Fruit fly (Drosophila melanogaster) whole organism, wandering third instar larva: ENCODE data around the gene trbl.

ENCODE experiments used
- Abd-B ChIP-seq: fragments of >200 bp; optimal IDR thresholded peaks from 2 replicates; lab custom pipeline; 2017; ENCODE audit warnings: missing biosample characterization, missing genetic modification characterization
- CG32264 ChIP-seq: fragments of 200-800 bp; sonication (Bioruptor generic); optimal IDR thresholded peaks from 2 replicates; lab custom pipeline; 2016; ENCODE audit warnings: missing biosample characterization, missing genetic modification characterization
- CG9705 ChIP-seq: fragments of 200-800 bp; sonication (Bioruptor generic); optimal IDR thresholded peaks from 2 replicates; lab custom pipeline; 2018; ENCODE audit warnings: missing biosample characterization, mild to moderate bottlenecking, missing genetic modification characterization
- CrebA ChIP-seq: fragments of 200-800 bp; sonication (Bioruptor generic); optimal IDR thresholded peaks from 2 replicates; lab custom pipeline; 2016; ENCODE audit warnings: missing biosample characterization, mild to moderate bottlenecking, missing genetic modification characterization, borderline replicate concordance
- Dfd ChIP-seq: fragments of >200 bp; optimal IDR thresholded peaks from 2 replicates; lab custom pipeline; 2017; ENCODE audit warnings: missing biosample characterization, missing genetic modification characterization
- Dif ChIP-seq: fragments of 200-275, 200-300 bp; sonication (Bioruptor generic); optimal IDR thresholded peaks from 2 replicates; lab custom pipeline; 2018; ENCODE audit warnings: missing biosample characterization, missing genetic modification characterization; ENCODE audit not compliant: partially characterized antibody
- GATAd ChIP-seq: sonication (Bioruptor generic); optimal IDR thresholded peaks from 2 replicates; lab custom pipeline; 2016; ENCODE audit warnings: missing biosample characterization, missing genetic modification characterization
- HLH106 ChIP-seq: fragments of 200-800 bp; optimal IDR thresholded peaks from 3 replicates; lab custom pipeline; 2019; ENCODE audit warnings: missing biosample characterization, mild to moderate bottlenecking, missing genetic modification characterization, moderate library complexity
- Hnf4 ChIP-seq: fragments of 200-800 bp; sonication (Bioruptor generic); optimal IDR thresholded peaks from 2 replicates; lab custom pipeline; 2016; ENCODE audit warnings: missing biosample characterization, mild to moderate bottlenecking, missing genetic modification characterization
- Hr78 ChIP-seq: fragments of >200 bp; optimal IDR thresholded peaks from 2 replicates; lab custom pipeline; 2017; ENCODE audit warnings: missing biosample characterization, missing genetic modification characterization
- Hr83 ChIP-seq: fragments of 200-300 bp; sonication (Bioruptor generic); optimal IDR thresholded peaks from 2 replicates; lab custom pipeline; 2016; ENCODE audit warnings: missing biosample characterization, mild to moderate bottlenecking, missing genetic modification characterization, moderate library complexity; ENCODE audit not compliant: poor library complexity, severe bottlenecking
- Jra ChIP-seq: sonication (Bioruptor generic); optimal IDR thresholded peaks from 2 replicates; lab custom pipeline; 2016; ENCODE audit warnings: missing biosample characterization, missing genetic modification characterization
- Mio ChIP-seq: sonication (Bioruptor generic); optimal IDR thresholded peaks from 2 replicates; lab custom pipeline; 2016; ENCODE audit warnings: missing biosample characterization, missing genetic modification characterization
- Myc ChIP-seq: fragments of >200 bp; optimal IDR thresholded peaks from 2 replicates; lab custom pipeline; 2017
- N ChIP-seq: fragments of >200 bp; optimal IDR thresholded peaks from 2 replicates; lab custom pipeline; 2018; ENCODE audit warnings: missing biosample characterization, missing external identifiers, missing genetic modification characterization
- OdsH ChIP-seq: fragments of 200-800 bp; sonication (Bioruptor generic); optimal IDR thresholded peaks from 2 replicates; lab custom pipeline; 2016; ENCODE audit warnings: missing biosample characterization, mild to moderate bottlenecking, missing genetic modification characterization
- Rel ChIP-seq, 2 experiments: fragments of 200-800 bp; sonication (Bioruptor generic) in 1 of 2; optimal IDR thresholded peaks; 2 replicates in 1 of 2; 3 replicates in 1 of 2; lab custom pipeline; 2016 to 2019; ENCODE audit warnings: mild to moderate bottlenecking in 2 of 2, missing biosample characterization in 2 of 2, missing genetic modification characterization in 2 of 2, moderate library complexity in 1 of 2
- Sp1 ChIP-seq: fragments of 200-800 bp; sonication (Bioruptor generic); optimal IDR thresholded peaks from 3 replicates; lab custom pipeline; 2019; ENCODE audit warnings: missing biosample characterization, mild to moderate bottlenecking, missing genetic modification characterization, moderate library complexity
- Vsx2 ChIP-seq: fragments of 200-300, 225-300 bp; sonication (Bioruptor generic); optimal IDR thresholded peaks from 2 replicates; lab custom pipeline; 2018; ENCODE audit warnings: missing biosample characterization, missing genetic modification characterization; ENCODE audit not compliant: partially characterized antibody
- br ChIP-seq: fragments of 200-800 bp; sonication (Bioruptor generic); optimal IDR thresholded peaks from 2 replicates; lab custom pipeline; 2016; ENCODE audit warnings: missing biosample characterization, missing genetic modification characterization
- brk ChIP-seq: fragments of 200-800 bp; sonication (Bioruptor generic); optimal IDR thresholded peaks from 2 replicates; lab custom pipeline; 2016; ENCODE audit warnings: missing biosample characterization, mild to moderate bottlenecking, missing genetic modification characterization
- dl ChIP-seq, 2 experiments: fragments of 175-275, 200-275 bp in 1 of 2; fragments of 200-275 bp in 1 of 2; sonication (Bioruptor generic); optimal IDR thresholded peaks; lab custom pipeline; 2018; ENCODE audit warnings: mild to moderate bottlenecking in 2 of 2, missing biosample characterization in 2 of 2, missing genetic modification characterization in 2 of 2, moderate library complexity in 2 of 2; ENCODE audit not compliant: partially characterized antibody in 2 of 2, insufficient read depth in 1 of 2
- dmrt93B ChIP-seq: fragments of 200-800 bp; sonication (Bioruptor generic); optimal IDR thresholded peaks from 2 replicates; lab custom pipeline; 2018; ENCODE audit warnings: missing biosample characterization, mild to moderate bottlenecking, missing genetic modification characterization
- dsf ChIP-seq: sonication (Bioruptor generic); optimal IDR thresholded peaks from 2 replicates; lab custom pipeline; 2016; ENCODE audit warnings: missing biosample characterization, missing genetic modification characterization, borderline replicate concordance
- ey ChIP-seq: fragments of 200-800 bp; sonication (Bioruptor generic); optimal IDR thresholded peaks from 2 replicates; lab custom pipeline; 2016; ENCODE audit warnings: missing biosample characterization, missing genetic modification characterization
- foxo ChIP-seq, 2 experiments: fragments of 200-800 bp; sonication (Bioruptor generic); optimal IDR thresholded peaks; 2 replicates in 1 of 2; 3 replicates in 1 of 2; lab custom pipeline; 2016 to 2017; ENCODE audit warnings: missing biosample characterization in 2 of 2, missing genetic modification characterization in 2 of 2
- fru ChIP-seq: fragments of 200-800 bp; sonication (Bioruptor generic); optimal IDR thresholded peaks from 3 replicates; lab custom pipeline; 2016; ENCODE audit warnings: missing biosample characterization, mild to moderate bottlenecking, missing genetic modification characterization
- h ChIP-seq: fragments of 200-800 bp; sonication (Bioruptor generic); optimal IDR thresholded peaks from 3 replicates; lab custom pipeline; 2016; ENCODE audit warnings: missing biosample characterization, mild to moderate bottlenecking, missing genetic modification characterization
- jim ChIP-seq: fragments of 175-275, 200-325 bp; sonication (Bioruptor generic); optimal IDR thresholded peaks from 2 replicates; lab custom pipeline; 2016; ENCODE audit warnings: missing biosample characterization, mild to moderate bottlenecking, missing genetic modification characterization
- lola ChIP-seq: fragments of >200 bp; optimal IDR thresholded peaks from 2 replicates; lab custom pipeline; 2017; ENCODE audit warnings: missing biosample characterization, missing genetic modification characterization
- pan ChIP-seq: fragments of >200 bp; optimal IDR thresholded peaks from 2 replicates; lab custom pipeline; 2017
- psq ChIP-seq: fragments of 200-800 bp; sonication (Bioruptor generic); optimal IDR thresholded peaks from 3 replicates; lab custom pipeline; 2017; ENCODE audit warnings: missing biosample characterization, mild to moderate bottlenecking, missing genetic modification characterization, moderate library complexity
- rgr ChIP-seq: fragments of 200-800 bp; sonication (Bioruptor generic); optimal IDR thresholded peaks from 3 replicates; lab custom pipeline; 2016; ENCODE audit warnings: missing biosample characterization, mild to moderate bottlenecking, missing genetic modification characterization
- sage ChIP-seq: fragments of 200-800 bp; sonication (Bioruptor generic); optimal IDR thresholded peaks from 2 replicates; lab custom pipeline; 2016; ENCODE audit warnings: missing biosample characterization, mild to moderate bottlenecking, missing genetic modification characterization
- sv ChIP-seq: fragments of 200-800 bp; sonication (Bioruptor generic); optimal IDR thresholded peaks from 3 replicates; lab custom pipeline; 2016; ENCODE audit warnings: missing biosample characterization, missing genetic modification characterization
- tai ChIP-seq: sonication (Bioruptor generic); optimal IDR thresholded peaks from 2 replicates; lab custom pipeline; 2016; ENCODE audit warnings: missing biosample characterization, missing genetic modification characterization
- usp ChIP-seq: fragments of >200 bp; optimal IDR thresholded peaks from 2 replicates; lab custom pipeline; 2017; ENCODE audit warnings: missing biosample characterization, missing genetic modification characterization
- woc ChIP-seq: sonication (Bioruptor generic); optimal IDR thresholded peaks from 2 replicates; lab custom pipeline; 2016; ENCODE audit warnings: missing biosample characterization, mild to moderate bottlenecking, missing genetic modification characterization

The trbl gene

dm6 chr3L:20403493-20404379 lies 2.3 kb upstream of the trbl start:
- TF ChIP-seq fru (GFP tag; lab: Kevin White, UChicago) (peak; percentile 55), Dif (GFP tag; lab: Kevin White, UChicago) (peak; percentile 27), h (GFP tag; lab: Kevin White, UChicago) (peak; percentile 50), Myc (no peak), Jra (GFP tag; lab: Kevin White, UChicago) (peak; percentile 60), HLH106 (tag; lab: Kevin White, UChicago) (peak; percentile 70), woc (GFP tag; lab: Kevin White, UChicago) (peak; percentile 52), CrebA (peak; percentile 35), ey (peak; percentile 12), Hnf4 (no peak), CG9705 (GFP tag; lab: Kevin White, UChicago) (peak; percentile 54), sv (no peak), Rel (GFP tag; optimal IDR thresholded peaks at IDR 0.05; lab: Kevin White, UChicago) (no peak), Rel (tag; optimal IDR thresholded peaks at IDR 0.05; lab: Kevin White, UChicago) (peak; percentile 16), psq (GFP tag; lab: Kevin White, UChicago) (peak; percentile 59), OdsH (peak; percentile 2), Vsx2 (GFP tag; lab: Kevin White, UChicago) (peak; percentile 57), foxo (GFP tag; optimal IDR thresholded peaks at IDR 0.05; lab: Kevin White, UChicago) (peak in 1 of 2 experiments; percentile 39), dmrt93B (GFP tag; lab: Kevin White, UChicago) (peak; percentile 69), tai (GFP tag; lab: Kevin White, UChicago) (no peak), rgr (peak; percentile 20), Hr83 (GFP tag; lab: Kevin White, UChicago) (peak; percentile 9), Hr78 (GFP tag; lab: Kevin White, UChicago) (no peak), Sp1 (GFP tag; lab: Kevin White, UChicago) (peak; percentile 70)
- TF ChIP-seq, all 38 proteins: peak for 18

dm6 chr3L:20402665-20403492 lies 1.5 kb upstream of the trbl start:
- TF ChIP-seq pan (lab: Kevin White, UChicago) (no peak), CrebA (no peak), HLH106 (tag; lab: Kevin White, UChicago) (peak; percentile 78), Hnf4 (peak; percentile 52), Mio (GFP tag; lab: Kevin White, UChicago) (no peak), rgr (peak; percentile 51), fru (GFP tag; lab: Kevin White, UChicago) (peak; percentile 60), Myc (no peak), h (GFP tag; lab: Kevin White, UChicago) (peak; percentile 75), tai (GFP tag; lab: Kevin White, UChicago) (peak; percentile 19), Rel (GFP tag; optimal IDR thresholded peaks at IDR 0.05; lab: Kevin White, UChicago) (peak; percentile 58), Rel (tag; optimal IDR thresholded peaks at IDR 0.05; lab: Kevin White, UChicago) (peak; percentile 50), Jra (GFP tag; lab: Kevin White, UChicago) (peak; percentile 55), woc (GFP tag; lab: Kevin White, UChicago) (peak; percentile 44), ey (peak; percentile 71), jim (GFP tag; lab: Kevin White, UChicago) (no peak), br (peak; percentile 66), brk (peak; percentile 49), Dfd (no peak), psq (GFP tag; lab: Kevin White, UChicago) (peak; percentile 93), foxo (GFP tag; optimal IDR thresholded peaks at IDR 0.05; lab: Kevin White, UChicago) (peak in 1 of 2 experiments; percentile 61), lola (GFP tag; lab: Kevin White, UChicago) (no peak), sage (GFP tag; lab: Kevin White, UChicago) (no peak), GATAd (no peak), Abd-B (GFP tag; lab: Kevin White, UChicago) (no peak), Vsx2 (GFP tag; lab: Kevin White, UChicago) (no peak), Dif (GFP tag; lab: Kevin White, UChicago) (peak; percentile 9), dl (GFP tag; optimal IDR thresholded peaks at IDR 0.05; lab: Kevin White, UChicago; ENCODE audit: insufficient read depth in 1 of 2, partially characterized antibody in 2 of 2) (no peak), OdsH (peak; percentile 68), dsf (GFP tag; lab: Kevin White, UChicago) (no peak), usp (GFP tag; lab: Kevin White, UChicago) (no peak), CG32264 (GFP tag; lab: Kevin White, UChicago) (peak; percentile 54), sv (no peak), CG9705 (GFP tag; lab: Kevin White, UChicago) (peak; percentile 40), Sp1 (GFP tag; lab: Kevin White, UChicago) (peak; percentile 79), Hr83 (GFP tag; lab: Kevin White, UChicago) (no peak), dmrt93B (GFP tag; lab: Kevin White, UChicago) (peak; percentile 22), N (no peak), Hr78 (GFP tag; lab: Kevin White, UChicago) (no peak)
- TF ChIP-seq, all 38 proteins: peak for 20
